Worm (Caenorhabditis elegans): ENCODE results near the gene EGAP1.1.

DNA sequence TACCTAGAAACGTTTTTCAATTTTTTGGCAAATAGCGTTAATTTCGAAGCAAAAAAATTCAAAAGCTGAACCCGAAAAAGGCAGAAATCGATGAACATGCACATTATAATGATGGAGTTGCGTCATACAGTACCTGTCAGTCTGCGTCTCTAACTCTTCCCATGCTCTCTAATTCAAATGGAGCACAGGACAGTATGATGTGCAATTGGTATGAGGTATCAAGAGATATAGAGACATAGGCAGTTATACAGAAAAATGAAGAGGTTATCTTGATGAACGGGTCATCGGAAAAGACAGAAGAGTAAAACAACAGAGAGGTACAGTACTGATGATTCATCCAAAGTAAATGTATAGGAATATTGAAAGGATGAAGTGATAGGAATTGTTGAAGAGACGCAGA, 36.3 kb downstream of the EGAP1.1 start:
- TF ChIP-seq skn-1 (tag; optimal IDR thresholded peaks at IDR 0.05) (no peak), snpc-4 (tag; optimal IDR thresholded peaks at IDR 0.05) (no peak), ceh-16 (tag; optimal IDR thresholded peaks at IDR 0.05) (no peak)
